Fruit fly (Drosophila melanogaster) whole organism, embryonic: ENCODE measurements around the gene CG42759.

Experiments used
- Adf1 ChIP-seq: fragments of 200-800 bp; sonication (Bioruptor generic); IDR thresholded peaks from 2 replicates; pipeline ENCODE4 v1.3.6; 2022; ENCODE audit warnings: missing biosample characterization, missing genetic modification characterization
- Bgb ChIP-seq: fragments of 200-800 bp; sonication (Bioruptor generic); IDR thresholded peaks from 2 replicates; pipeline ENCODE4 v1.3.6; 2022; ENCODE audit warnings: missing biosample characterization, missing genetic modification characterization; ENCODE audit not compliant: partially characterized antibody
- CG12391 ChIP-seq: fragments of 200-800 bp; sonication (Bioruptor generic); optimal IDR thresholded peaks from 3 replicates; lab custom pipeline; 2018; ENCODE audit warnings: missing biosample characterization, mild to moderate bottlenecking, missing genetic modification characterization, moderate library complexity
- CG12769 ChIP-seq: fragments of 200-800 bp; sonication (Bioruptor generic); optimal IDR thresholded peaks from 2 replicates; lab custom pipeline; 2019; ENCODE audit warnings: missing biosample characterization, mild to moderate bottlenecking, missing genetic modification characterization, moderate library complexity
- CG13894 ChIP-seq: fragments of 200-800 bp; sonication (Bioruptor generic); optimal IDR thresholded peaks from 3 replicates; lab custom pipeline; 2018; ENCODE audit warnings: missing biosample characterization, mild to moderate bottlenecking, missing genetic modification characterization, moderate library complexity
- CG14860 ChIP-seq: fragments of 200-800 bp; sonication (Bioruptor generic); IDR thresholded peaks from 3 replicates; pipeline ENCODE4 v1.3.6; 2022; ENCODE audit warnings: missing biosample characterization, missing genetic modification characterization; ENCODE audit not compliant: partially characterized antibody
- CG1647 ChIP-seq: fragments of 200-800 bp; sonication (Bioruptor generic); optimal IDR thresholded peaks from 3 replicates; lab custom pipeline; 2016; ENCODE audit warnings: missing biosample characterization, missing genetic modification characterization
- CG2712 ChIP-seq: fragments of 200-800 bp; optimal IDR thresholded peaks from 3 replicates; lab custom pipeline; 2019; ENCODE audit warnings: missing biosample characterization, mild to moderate bottlenecking, missing genetic modification characterization, moderate library complexity
- CG4282 ChIP-seq: fragments of 200-800 bp; sonication (Bioruptor generic); optimal IDR thresholded peaks from 2 replicates; lab custom pipeline; 2016; ENCODE audit warnings: missing biosample characterization, missing genetic modification characterization
- CG6654 ChIP-seq: fragments of 200-800 bp; sonication (Bioruptor generic); optimal IDR thresholded peaks from 2 replicates; lab custom pipeline; 2017; ENCODE audit warnings: missing biosample characterization, mild to moderate bottlenecking, missing genetic modification characterization
- CG6689 ChIP-seq: fragments of 200-800 bp; sonication (Bioruptor generic); IDR thresholded peaks from 2 replicates; pipeline ENCODE4 v1.3.6; 2022; ENCODE audit warnings: missing biosample characterization, missing genetic modification characterization
- CG6791 ChIP-seq: fragments of 200-800 bp; sonication (Bioruptor generic); IDR thresholded peaks from 3 replicates; pipeline ENCODE4 v1.3.6; 2022; ENCODE audit warnings: missing biosample characterization, missing genetic modification characterization; ENCODE audit not compliant: partially characterized antibody
- CG7839 ChIP-seq: fragments of 200-800 bp; sonication (Bioruptor generic); optimal IDR thresholded peaks from 3 replicates; lab custom pipeline; 2018; ENCODE audit warnings: missing biosample characterization, mild to moderate bottlenecking, missing genetic modification characterization, moderate library complexity
- CG8281 ChIP-seq: fragments of 200-800 bp; sonication (Bioruptor generic); optimal IDR thresholded peaks from 2 replicates; lab custom pipeline; 2018; ENCODE audit warnings: missing biosample characterization, mild to moderate bottlenecking, missing genetic modification characterization, moderate library complexity
- CG8290 ChIP-seq, 3 experiments: fragments of 200-800 bp; sonication (Bioruptor generic); optimal IDR thresholded peaks; 2 replicates each; lab custom pipeline; 2016 to 2019; ENCODE audit warnings: missing biosample characterization in 3 of 3, missing genetic modification characterization in 3 of 3, mild to moderate bottlenecking in 2 of 3, moderate library complexity in 1 of 3
- CG9932 ChIP-seq: fragments of 200-800 bp; sonication (Bioruptor generic); IDR thresholded peaks from 2 replicates; pipeline ENCODE4 v1.3.6; 2022; ENCODE audit warnings: missing biosample characterization, missing genetic modification characterization
- Doc3 ChIP-seq: fragments of 200-800 bp; sonication (Bioruptor generic); IDR thresholded peaks from 3 replicates; pipeline ENCODE4 v1.3.6; 2022; ENCODE audit warnings: missing biosample characterization, missing genetic modification characterization; ENCODE audit not compliant: partially characterized antibody
- E2f2 ChIP-seq: fragments of 200-800 bp; sonication (Bioruptor generic); IDR thresholded peaks from 2 replicates; pipeline ENCODE4 v1.3.6; 2022; ENCODE audit warnings: missing biosample characterization, missing genetic modification characterization
- Ets97D ChIP-seq: fragments of 200-800 bp; sonication (Bioruptor generic); optimal IDR thresholded peaks from 3 replicates; lab custom pipeline; 2016; ENCODE audit warnings: missing biosample characterization, missing genetic modification characterization
- Fer2 ChIP-seq: fragments of 200-800 bp; sonication (Bioruptor generic); optimal IDR thresholded peaks from 2 replicates; lab custom pipeline; 2018; ENCODE audit warnings: missing biosample characterization, mild to moderate bottlenecking, missing genetic modification characterization, moderate library complexity
- Hand ChIP-seq: fragments of 200-800 bp; sonication (Bioruptor generic); optimal IDR thresholded peaks from 2 replicates; lab custom pipeline; 2017; ENCODE audit warnings: mild to moderate bottlenecking, missing biosample characterization, missing genetic modification reagents, missing genetic modification characterization
- Hmr ChIP-seq: fragments of 200-800 bp; sonication (Bioruptor generic); optimal IDR thresholded peaks from 3 replicates; lab custom pipeline; 2017; ENCODE audit warnings: mild to moderate bottlenecking, missing biosample characterization, missing genetic modification reagents, missing genetic modification characterization
- Med ChIP-seq: fragments of 200-800 bp; sonication (Bioruptor generic); peaks from one replicate; lab custom pipeline; 2016; ENCODE audit warnings: missing biosample characterization, missing genetic modification characterization, mild to moderate bottlenecking, inconsistent platforms, moderate library complexity
- NFAT ChIP-seq: fragments of 200-800 bp; sonication (Bioruptor generic); IDR thresholded peaks from 2 replicates; pipeline ENCODE4 v1.3.6; 2022; ENCODE audit warnings: missing biosample characterization, missing genetic modification characterization
- Pdp1 ChIP-seq, 2 experiments: fragments of 200-800 bp; sonication (Bioruptor generic); optimal IDR thresholded peaks; 3 replicates each; lab custom pipeline; 2016; ENCODE audit warnings: missing biosample characterization in 2 of 2, missing genetic modification characterization in 2 of 2, mild to moderate bottlenecking in 1 of 2, moderate library complexity in 1 of 2
- Rfx ChIP-seq: fragments of 200-800 bp; sonication (Bioruptor generic); IDR thresholded peaks from 2 replicates; pipeline ENCODE4 v1.3.6; 2022; ENCODE audit warnings: missing biosample characterization, missing genetic modification characterization
- Xrp1 ChIP-seq: fragments of 200-800 bp; sonication (Bioruptor generic); IDR thresholded peaks from 2 replicates; pipeline ENCODE4 v1.3.6; 2022; ENCODE audit warnings: missing biosample characterization, missing genetic modification characterization
- bab2 ChIP-seq: fragments of 200-800 bp; sonication (Bioruptor generic); optimal IDR thresholded peaks from 2 replicates; lab custom pipeline; 2016; ENCODE audit warnings: missing biosample characterization, missing genetic modification characterization
- bigmax ChIP-seq: fragments of 200-800 bp; sonication (Bioruptor generic); optimal IDR thresholded peaks from 2 replicates; lab custom pipeline; 2018; ENCODE audit warnings: missing biosample characterization, mild to moderate bottlenecking, missing genetic modification characterization
- chinmo ChIP-seq: fragments of 200-800 bp; sonication (Bioruptor generic); IDR thresholded peaks from 4 replicates; pipeline ENCODE4 v1.3.6; 2022; ENCODE audit warnings: missing biosample characterization, missing genetic modification characterization; ENCODE audit not compliant: partially characterized antibody
- crol ChIP-seq: fragments of 200-800 bp; sonication (Bioruptor generic); IDR thresholded peaks from 2 replicates; pipeline ENCODE4 v1.3.6; 2022; ENCODE audit warnings: missing biosample characterization, missing genetic modification characterization
- en ChIP-seq: fragments of 200-800 bp; sonication (Bioruptor generic); optimal IDR thresholded peaks from 2 replicates; lab custom pipeline; 2016; ENCODE audit warnings: missing biosample characterization, missing genetic modification characterization
- ewg ChIP-seq: fragments of 200-800 bp; sonication (Bioruptor generic); optimal IDR thresholded peaks from 3 replicates; lab custom pipeline; 2017; ENCODE audit warnings: mild to moderate bottlenecking, missing biosample characterization, missing genetic modification reagents, missing genetic modification characterization
- gsb-n ChIP-seq: fragments of 200-800 bp; sonication (Bioruptor generic); optimal IDR thresholded peaks from 3 replicates; lab custom pipeline; 2018; ENCODE audit warnings: missing biosample characterization, mild to moderate bottlenecking, missing genetic modification characterization
- kay ChIP-seq: fragments of 200-800 bp; sonication (Bioruptor generic); optimal IDR thresholded peaks from 2 replicates; lab custom pipeline; 2016; ENCODE audit warnings: missing biosample characterization, missing genetic modification characterization
- lab ChIP-seq: fragments of 200-800 bp; sonication (Bioruptor generic); optimal IDR thresholded peaks from 3 replicates; lab custom pipeline; 2017; ENCODE audit warnings: missing biosample characterization, missing genetic modification characterization, mild to moderate bottlenecking, moderate library complexity, missing genetic modification reagents
- maf-S ChIP-seq: fragments of 200-800 bp; sonication (Bioruptor generic); optimal IDR thresholded peaks from 2 replicates; lab custom pipeline; 2016; ENCODE audit warnings: missing biosample characterization, missing genetic modification characterization
- oc ChIP-seq: fragments of 200-800 bp; sonication (Bioruptor generic); optimal IDR thresholded peaks from 2 replicates; lab custom pipeline; 2018; ENCODE audit warnings: missing biosample characterization, mild to moderate bottlenecking, missing genetic modification characterization, moderate library complexity
- pan ChIP-seq, 4 experiments: fragments of >200 bp in 3 of 4; fragments of 200-800 bp in 1 of 4; sonication (Bioruptor generic) in 1 of 4; optimal IDR thresholded peaks in 3 of 4; IDR thresholded peaks in 1 of 4; 2 replicates each; pipeline versions ENCODE4 v1.3.6 to Lab custom; 2017 to 2022; ENCODE audit warnings: missing biosample characterization in 2 of 4, missing genetic modification characterization in 2 of 4, mixed read lengths in 1 of 4
- phol ChIP-seq: fragments of 200-800 bp; sonication (Bioruptor generic); optimal IDR thresholded peaks from 3 replicates; lab custom pipeline; 2018; ENCODE audit warnings: missing biosample characterization, mild to moderate bottlenecking, missing genetic modification characterization, moderate library complexity
- repo ChIP-seq: fragments of 200-800 bp; sonication (Bioruptor generic); optimal IDR thresholded peaks from 2 replicates; lab custom pipeline; 2016; ENCODE audit warnings: missing biosample characterization, missing genetic modification characterization
- sd ChIP-seq: fragments of 200-800 bp; sonication (Bioruptor generic); optimal IDR thresholded peaks from 3 replicates; lab custom pipeline; 2018; ENCODE audit warnings: missing biosample characterization, mild to moderate bottlenecking, missing genetic modification characterization, moderate library complexity
- sob ChIP-seq: fragments of 200-800 bp; sonication (Bioruptor generic); IDR thresholded peaks from 2 replicates; pipeline ENCODE4 v1.3.6; 2022; ENCODE audit warnings: missing biosample characterization, missing genetic modification characterization

CG42759 gene

dm6 chr3R:10137801-10138200 lies 5.1 kb upstream of the CG42759 start (continued):
- no peak for TF ChIP-seq ewg (GFP tag; lab: Kevin White, UChicago)
- TF ChIP-seq Adf1 (GFP tag; lab: Robert Waterston, UW) = no peak
- peak; percentile 59; the same call in 1 of the 2 replicates for TF ChIP-seq crol
- no peak for TF ChIP-seq Xrp1 (GFP tag; lab: Robert Waterston, UW)
- TF ChIP-seq Ets97D (GFP tag; lab: Kevin White, UChicago) = no peak
- peak; percentile 65 for TF ChIP-seq CG6654 (GFP tag; lab: Kevin White, UChicago)
- TF ChIP-seq pan (optimal IDR thresholded peaks at IDR 0.05; lab: Kevin White, UChicago) = no peak
- no peak for TF ChIP-seq pan (GFP tag; optimal IDR thresholded peaks at IDR 0.05 in 1 of 2, IDR thresholded peaks at IDR 0.05 in 1 of 2)
- TF ChIP-seq CG4282 (GFP tag; lab: Kevin White, UChicago) = no peak
- no peak for TF ChIP-seq oc (tag; lab: Kevin White, UChicago)
- no peak for TF ChIP-seq CG14860

dm6 chr3R:10138900-10139299 lies 4.0 kb upstream of the CG42759 start:
- TF ChIP-seq Doc3 (GFP tag; lab: Robert Waterston, UW) = no peak
- peak; percentile 26 for TF ChIP-seq Med (GFP tag; lab: Kevin White, UChicago)
- peak; percentile 34; the same call in 1 of the 2 replicates for TF ChIP-seq CG9932 (GFP tag; lab: Robert Waterston, UW)
- TF ChIP-seq repo (GFP tag; lab: Kevin White, UChicago) = no peak
- TF ChIP-seq Rfx (GFP tag; lab: Robert Waterston, UW) = peak; percentile 23
- TF ChIP-seq CG12769 (tag; lab: Kevin White, UChicago) = peak; percentile 30
- peak; percentile 3 for TF ChIP-seq sd (tag; lab: Kevin White, UChicago)
- TF ChIP-seq CG13894 (tag; lab: Kevin White, UChicago) = peak; percentile 71
- TF ChIP-seq en (GFP tag; lab: Kevin White, UChicago) = no peak
- TF ChIP-seq Bgb = no peak
- TF ChIP-seq Fer2 = no peak
- no peak for TF ChIP-seq CG7839
- peak; percentile 13 for TF ChIP-seq Hmr (GFP tag; lab: Kevin White, UChicago)
- TF ChIP-seq kay (GFP tag; lab: Kevin White, UChicago) = no peak
- TF ChIP-seq bab2 (GFP tag; lab: Kevin White, UChicago) = no peak
- TF ChIP-seq phol (tag; lab: Kevin White, UChicago) = no peak
- TF ChIP-seq Hand (GFP tag; lab: Kevin White, UChicago) = no peak
- TF ChIP-seq bigmax (GFP tag; lab: Kevin White, UChicago) = peak; percentile 72
- TF ChIP-seq CG6689 (GFP tag; lab: Robert Waterston, UW) = no peak
- TF ChIP-seq CG1647 (GFP tag; lab: Kevin White, UChicago) = no peak
- 0 out of 2 replicates have a peak, but pooled peaks have one; percentile 13 for TF ChIP-seq NFAT (GFP tag; lab: Robert Waterston, UW)
- TF ChIP-seq lab (GFP tag; lab: Kevin White, UChicago) = peak; percentile 3
- peak; percentile 58; the same call in 1 of the 4 replicates for TF ChIP-seq chinmo (GFP tag; lab: Robert Waterston, UW)
- peak in 1 of 2 experiments; percentile 38 for TF ChIP-seq Pdp1 (GFP tag; optimal IDR thresholded peaks at IDR 0.05; lab: Kevin White, UChicago)
- no peak for TF ChIP-seq gsb-n (tag; lab: Kevin White, UChicago)
- no peak for TF ChIP-seq CG12391 (tag; lab: Kevin White, UChicago)
- TF ChIP-seq maf-S (GFP tag; lab: Kevin White, UChicago) = no peak
- peak; percentile 86 for TF ChIP-seq crol
- TF ChIP-seq Ets97D (GFP tag; lab: Kevin White, UChicago) = no peak
- 0 out of 2 replicates have a peak, but pooled peaks have one; percentile 21 for TF ChIP-seq sob (GFP tag; lab: Robert Waterston, UW)
- TF ChIP-seq CG8281 (tag; lab: Kevin White, UChicago) = peak; percentile 8
- 0 out of 3 replicates have a peak, but pooled peaks have one; percentile 15 for TF ChIP-seq CG6791 (GFP tag; lab: Robert Waterston, UW)
- TF ChIP-seq CG2712 (tag; lab: Kevin White, UChicago) = no peak
- TF ChIP-seq CG8290 (GFP tag; optimal IDR thresholded peaks at IDR 0.05; lab: Kevin White, UChicago) = no peak
- TF ChIP-seq CG8290 (tag; optimal IDR thresholded peaks at IDR 0.05; lab: Kevin White, UChicago) = peak in 1 of 2 experiments; percentile 30
- no peak for TF ChIP-seq E2f2 (GFP tag; lab: Robert Waterston, UW)
- TF ChIP-seq, all 482 proteins: peak for 17
